Fruit fly (Drosophila melanogaster) whole organism, embryonic: ENCODE data around the gene Iyd.

ENCODE experiments used
- Adf1 ChIP-seq: fragments of 200-800 bp; sonication (Bioruptor generic); IDR thresholded peaks from 2 replicates; pipeline ENCODE4 v1.3.6; 2022; ENCODE audit warnings: missing biosample characterization, missing genetic modification characterization
- CG10147 ChIP-seq: fragments of 200-800 bp; sonication (Bioruptor generic); optimal IDR thresholded peaks from 2 replicates; lab custom pipeline; 2019; ENCODE audit warnings: missing biosample characterization, mild to moderate bottlenecking, missing genetic modification characterization, moderate library complexity
- CG10366 ChIP-seq: fragments of 200-800 bp; sonication (Bioruptor generic); IDR thresholded peaks from 2 replicates; pipeline ENCODE4 v1.3.6; 2022; ENCODE audit warnings: missing biosample characterization, missing genetic modification characterization
- CG1233 ChIP-seq: fragments of 200-800 bp; sonication (Bioruptor generic); optimal IDR thresholded peaks from 4 replicates; lab custom pipeline; 2018; ENCODE audit warnings: missing biosample characterization, mild to moderate bottlenecking, missing genetic modification characterization
- CG12391 ChIP-seq: fragments of 200-800 bp; sonication (Bioruptor generic); optimal IDR thresholded peaks from 3 replicates; lab custom pipeline; 2018; ENCODE audit warnings: missing biosample characterization, mild to moderate bottlenecking, missing genetic modification characterization, moderate library complexity
- CG13424 ChIP-seq: fragments of 200-800 bp; sonication (Bioruptor generic); optimal IDR thresholded peaks from 2 replicates; lab custom pipeline; 2019; ENCODE audit warnings: missing biosample characterization, mild to moderate bottlenecking, missing genetic modification characterization, moderate library complexity
- CG15011 ChIP-seq: fragments of 200-800 bp; sonication (Bioruptor generic); optimal IDR thresholded peaks from 3 replicates; lab custom pipeline; 2018; ENCODE audit warnings: missing biosample characterization, mild to moderate bottlenecking, missing genetic modification characterization
- CG15479 ChIP-seq: fragments of 200-800 bp; sonication (Bioruptor generic); optimal IDR thresholded peaks from 3 replicates; lab custom pipeline; 2019; ENCODE audit warnings: missing biosample characterization, mild to moderate bottlenecking, missing genetic modification characterization, moderate library complexity
- CG17328 ChIP-seq: fragments of 200-800 bp; sonication (Bioruptor generic); IDR thresholded peaks from 2 replicates; pipeline ENCODE4 v1.3.6; 2022; ENCODE audit warnings: missing biosample characterization, missing genetic modification characterization
- CG18011 ChIP-seq: fragments of 200-800 bp; sonication (Bioruptor generic); optimal IDR thresholded peaks from 2 replicates; lab custom pipeline; 2017; ENCODE audit warnings: missing biosample characterization, missing genetic modification characterization, mild to moderate bottlenecking, moderate library complexity, missing genotype
- CG30020 ChIP-seq: fragments of 200-800 bp; optimal IDR thresholded peaks from 2 replicates; lab custom pipeline; 2019; ENCODE audit warnings: missing biosample characterization, mild to moderate bottlenecking, missing genetic modification characterization, moderate library complexity
- CG31388 ChIP-seq: fragments of 200-800 bp; sonication (Bioruptor generic); optimal IDR thresholded peaks from 2 replicates; lab custom pipeline; 2016; ENCODE audit warnings: missing biosample characterization, missing genetic modification characterization
- CG3407 ChIP-seq: fragments of 200-800 bp; sonication (Bioruptor generic); optimal IDR thresholded peaks from 2 replicates; lab custom pipeline; 2018; ENCODE audit warnings: missing biosample characterization, mild to moderate bottlenecking, missing genetic modification characterization
- CG34224 ChIP-seq: fragments of 200-800 bp; sonication (Bioruptor generic); IDR thresholded peaks from 3 replicates; pipeline ENCODE4 v1.3.6; 2022; ENCODE audit warnings: missing biosample characterization, missing genetic modification characterization; ENCODE audit not compliant: partially characterized antibody
- CG3838 ChIP-seq: fragments of 200-800 bp; sonication (Bioruptor generic); optimal IDR thresholded peaks from 3 replicates; lab custom pipeline; 2016; ENCODE audit warnings: missing biosample characterization, missing genetic modification characterization
- CG4730 ChIP-seq: fragments of 200-800 bp; sonication (Bioruptor generic); IDR thresholded peaks from 2 replicates; pipeline ENCODE4 v1.3.6; 2022; ENCODE audit warnings: missing biosample characterization, missing genetic modification characterization
- CG4854 ChIP-seq: fragments of 200-800 bp; sonication (Bioruptor generic); optimal IDR thresholded peaks from 2 replicates; lab custom pipeline; 2016; ENCODE audit warnings: missing biosample characterization, missing genetic modification characterization, inconsistent platforms
- CG6683 ChIP-seq: fragments of 200-800 bp; sonication (Bioruptor generic); optimal IDR thresholded peaks from 2 replicates; lab custom pipeline; 2017; ENCODE audit warnings: missing biosample characterization, mild to moderate bottlenecking, missing genetic modification characterization, missing genetic modification reagents
- CG6791 ChIP-seq: fragments of 200-800 bp; sonication (Bioruptor generic); IDR thresholded peaks from 3 replicates; pipeline ENCODE4 v1.3.6; 2022; ENCODE audit warnings: missing biosample characterization, missing genetic modification characterization; ENCODE audit not compliant: partially characterized antibody
- CG7928 ChIP-seq: fragments of 200-800 bp; sonication (Bioruptor generic); optimal IDR thresholded peaks from 2 replicates; lab custom pipeline; 2017; ENCODE audit warnings: missing biosample characterization, mild to moderate bottlenecking, missing genetic modification characterization
- D ChIP-seq, 2 experiments: fragments of 200-800 bp in 1 of 2; fragments of >200 bp in 1 of 2; sonication (Bioruptor generic) in 1 of 2; optimal IDR thresholded peaks; 2 replicates in 1 of 2; 3 replicates in 1 of 2; lab custom pipeline; 2017; ENCODE audit warnings: mild to moderate bottlenecking in 1 of 2, missing biosample characterization in 1 of 2, missing genetic modification characterization in 1 of 2, missing genetic modification reagents in 1 of 2
- D19B ChIP-seq: fragments of 200-800 bp; sonication (Bioruptor generic); optimal IDR thresholded peaks from 2 replicates; lab custom pipeline; 2017; ENCODE audit warnings: missing biosample characterization, mild to moderate bottlenecking, missing genetic modification characterization
- Gsc ChIP-seq: fragments of 200-800 bp; sonication (Bioruptor generic); IDR thresholded peaks from 2 replicates; pipeline ENCODE4 v1.3.6; 2022; ENCODE audit warnings: missing biosample characterization, missing genetic modification characterization
- HLH3B ChIP-seq: fragments of 200-800 bp; sonication (Bioruptor generic); IDR thresholded peaks from 2 replicates; pipeline ENCODE4 v1.3.6; 2022; ENCODE audit warnings: missing biosample characterization, missing genetic modification characterization
- Myb ChIP-seq: fragments of 200-800 bp; sonication (Bioruptor generic); optimal IDR thresholded peaks from 2 replicates; lab custom pipeline; 2016; ENCODE audit warnings: missing biosample characterization, missing genetic modification characterization
- NK7.1 ChIP-seq: fragments of 200-800 bp; sonication (Bioruptor generic); optimal IDR thresholded peaks from 3 replicates; lab custom pipeline; 2016; ENCODE audit warnings: missing biosample characterization, missing genetic modification characterization
- Oli ChIP-seq: fragments of 200-800 bp; sonication (Bioruptor generic); optimal IDR thresholded peaks from 2 replicates; lab custom pipeline; 2018; ENCODE audit warnings: missing biosample characterization, mild to moderate bottlenecking, missing genetic modification characterization, moderate library complexity
- TFAM ChIP-seq: fragments of 200-800 bp; sonication (Bioruptor generic); optimal IDR thresholded peaks from 2 replicates; lab custom pipeline; 2017; ENCODE audit warnings: missing biosample characterization, missing genetic modification characterization, inconsistent platforms
- ara ChIP-seq: fragments of 200-800 bp; sonication (Bioruptor generic); IDR thresholded peaks from 2 replicates; pipeline ENCODE4 v1.3.6; 2022; ENCODE audit warnings: missing biosample characterization, missing genetic modification characterization
- bigmax ChIP-seq: fragments of 200-800 bp; sonication (Bioruptor generic); optimal IDR thresholded peaks from 2 replicates; lab custom pipeline; 2018; ENCODE audit warnings: missing biosample characterization, mild to moderate bottlenecking, missing genetic modification characterization
- caup ChIP-seq: fragments of 200-800 bp; sonication (Bioruptor generic); optimal IDR thresholded peaks from 3 replicates; lab custom pipeline; 2017; ENCODE audit warnings: missing biosample characterization, mild to moderate bottlenecking, missing genetic modification characterization, moderate library complexity; ENCODE audit not compliant: severe bottlenecking
- crc ChIP-seq: fragments of 200-800 bp; sonication (Bioruptor generic); optimal IDR thresholded peaks from 2 replicates; lab custom pipeline; 2016; ENCODE audit warnings: missing biosample characterization, missing genetic modification characterization
- ewg ChIP-seq: fragments of 200-800 bp; sonication (Bioruptor generic); optimal IDR thresholded peaks from 3 replicates; lab custom pipeline; 2017; ENCODE audit warnings: mild to moderate bottlenecking, missing biosample characterization, missing genetic modification reagents, missing genetic modification characterization
- fd102C ChIP-seq: fragments of 200-800 bp; sonication (Bioruptor generic); optimal IDR thresholded peaks from 2 replicates; lab custom pipeline; 2018; ENCODE audit warnings: missing biosample characterization, mild to moderate bottlenecking, missing genetic modification characterization, moderate library complexity
- fd3F ChIP-seq: fragments of 200-800 bp; sonication (Bioruptor generic); optimal IDR thresholded peaks from 2 replicates; lab custom pipeline; 2018; ENCODE audit warnings: missing biosample characterization, mild to moderate bottlenecking, missing genetic modification characterization, moderate library complexity
- fd64A ChIP-seq: fragments of 200-800 bp; sonication (Bioruptor generic); optimal IDR thresholded peaks from 3 replicates; lab custom pipeline; 2018; ENCODE audit warnings: missing biosample characterization, mild to moderate bottlenecking, missing genetic modification characterization
- jing ChIP-seq: fragments of 200-800 bp; sonication (Bioruptor generic); optimal IDR thresholded peaks from 2 replicates; lab custom pipeline; 2018; ENCODE audit warnings: missing biosample characterization, mild to moderate bottlenecking, missing genetic modification characterization
- klu ChIP-seq: fragments of 200-800 bp; sonication (Bioruptor generic); IDR thresholded peaks from 2 replicates; pipeline ENCODE4 v1.3.6; 2022; ENCODE audit warnings: missing biosample characterization, missing genetic modification characterization
- maf-S ChIP-seq: fragments of 200-800 bp; sonication (Bioruptor generic); optimal IDR thresholded peaks from 2 replicates; lab custom pipeline; 2016; ENCODE audit warnings: missing biosample characterization, missing genetic modification characterization
- nerfin-2 ChIP-seq: fragments of 200-800 bp; sonication (Bioruptor generic); IDR thresholded peaks from 2 replicates; pipeline ENCODE4 v1.3.6; 2022; ENCODE audit warnings: missing biosample characterization, missing genetic modification characterization; ENCODE audit not compliant: partially characterized antibody
- pb ChIP-seq: fragments of 200-800 bp; sonication (Bioruptor generic); optimal IDR thresholded peaks from 3 replicates; lab custom pipeline; 2016; ENCODE audit warnings: missing biosample characterization, missing genetic modification characterization
- phol ChIP-seq: fragments of 200-800 bp; sonication (Bioruptor generic); optimal IDR thresholded peaks from 3 replicates; lab custom pipeline; 2018; ENCODE audit warnings: missing biosample characterization, mild to moderate bottlenecking, missing genetic modification characterization, moderate library complexity
- pnt ChIP-seq: fragments of 200-800 bp; sonication (Bioruptor generic); optimal IDR thresholded peaks from 3 replicates; lab custom pipeline; 2016; ENCODE audit warnings: missing biosample characterization, missing genetic modification characterization
- repo ChIP-seq: fragments of 200-800 bp; sonication (Bioruptor generic); optimal IDR thresholded peaks from 2 replicates; lab custom pipeline; 2016; ENCODE audit warnings: missing biosample characterization, missing genetic modification characterization
- rib ChIP-seq: fragments of 200-800 bp; sonication (Bioruptor generic); IDR thresholded peaks from 2 replicates; pipeline ENCODE4 v1.3.6; 2022; ENCODE audit warnings: missing biosample characterization, missing genetic modification characterization
- sens ChIP-seq: fragments of 200-800 bp; sonication (Bioruptor generic); peaks from one replicate; lab custom pipeline; 2016; ENCODE audit warnings: missing biosample characterization, missing genetic modification characterization
- toy ChIP-seq: fragments of 200-800 bp; sonication (Bioruptor generic); IDR thresholded peaks from 2 replicates; pipeline ENCODE4 v1.3.6; 2022; ENCODE audit warnings: missing biosample characterization, missing genetic modification characterization
- trh ChIP-seq: fragments of 200-800 bp; sonication (Bioruptor generic); optimal IDR thresholded peaks from 2 replicates; lab custom pipeline; 2016; ENCODE audit warnings: missing biosample characterization, missing genetic modification characterization
- twi ChIP-seq: fragments of 200-800 bp; optimal IDR thresholded peaks from 2 replicates; lab custom pipeline; 2019; ENCODE audit warnings: missing biosample characterization, mild to moderate bottlenecking, missing genetic modification characterization, moderate library complexity

The Iyd gene

dm6 chr3L:11096195-11096908 is at the start of gene Iyd, which contains the start of the genes CG46439 and CG33947 (continued):
- no peak for TF ChIP-seq bigmax (GFP tag; lab: Kevin White, UChicago)
- TF ChIP-seq CG4730, result no peak
- no peak for TF ChIP-seq CG6683 (GFP tag; lab: Kevin White, UChicago)
- TF ChIP-seq phol (tag; lab: Kevin White, UChicago), result no peak
- TF ChIP-seq jing, result no peak
- TF ChIP-seq klu (GFP tag; lab: Robert Waterston, UW), result no peak
- TF ChIP-seq CG15479, result no peak
- TF ChIP-seq CG30020 (tag; lab: Kevin White, UChicago), result no peak
- no peak for TF ChIP-seq maf-S (GFP tag; lab: Kevin White, UChicago)
- TF ChIP-seq D (optimal IDR thresholded peaks at IDR 0.05; lab: Kevin White, UChicago), result no peak
- no peak for TF ChIP-seq D (GFP tag; optimal IDR thresholded peaks at IDR 0.05; lab: Kevin White, UChicago)
- TF ChIP-seq NK7.1, result no peak
- no peak for TF ChIP-seq D19B (GFP tag; lab: Kevin White, UChicago)
- no peak for TF ChIP-seq Adf1 (GFP tag; lab: Robert Waterston, UW)
- TF ChIP-seq twi (tag; lab: Kevin White, UChicago), result no peak
- TF ChIP-seq fd3F (GFP tag; lab: Kevin White, UChicago), result no peak
- TF ChIP-seq nerfin-2 (GFP tag; lab: Robert Waterston, UW), result no peak
- no peak for TF ChIP-seq CG18011 (GFP tag; lab: Kevin White, UChicago)
- TF ChIP-seq CG1233 (GFP tag; lab: Kevin White, UChicago), result no peak
- no peak for TF ChIP-seq CG7928 (GFP tag; lab: Kevin White, UChicago)
- TF ChIP-seq Oli, result no peak
- no peak for TF ChIP-seq CG10366 (GFP tag; lab: Robert Waterston, UW)
- no peak for TF ChIP-seq CG13424 (tag; lab: Kevin White, UChicago)
- no peak for TF ChIP-seq repo (GFP tag; lab: Kevin White, UChicago)
- peak; percentile 82 for TF ChIP-seq sens (GFP tag; lab: Kevin White, UChicago)
- TF ChIP-seq CG6791, result no peak
- no peak for TF ChIP-seq CG31388 (GFP tag; lab: Kevin White, UChicago)
- no peak for TF ChIP-seq toy (GFP tag; lab: Robert Waterston, UW)
- no peak for TF ChIP-seq trh (GFP tag; lab: Kevin White, UChicago)
- TF ChIP-seq CG34224, result peak; percentile 56; the same call in 2 of the 3 replicates
- TF ChIP-seq CG15011 (GFP tag; lab: Kevin White, UChicago), result no peak
- no peak for TF ChIP-seq pnt (GFP tag; lab: Kevin White, UChicago)
- no peak for TF ChIP-seq crc (GFP tag; lab: Kevin White, UChicago)
- no peak for TF ChIP-seq CG17328 (GFP tag; lab: Robert Waterston, UW)
- no peak for TF ChIP-seq ara
- no peak for TF ChIP-seq Gsc (GFP tag; lab: Robert Waterston, UW)
- TF ChIP-seq fd64A (GFP tag; lab: Kevin White, UChicago), result no peak
- TF ChIP-seq CG4854 (GFP tag; lab: Kevin White, UChicago), result no peak
- TF ChIP-seq CG10147 (GFP tag; lab: Kevin White, UChicago), result no peak
- TF ChIP-seq CG3838, result no peak
- no peak for TF ChIP-seq CG12391 (tag; lab: Kevin White, UChicago)
- no peak for TF ChIP-seq fd102C
- peak; percentile 93 for TF ChIP-seq Myb
- 0 out of 2 replicates have a peak, but pooled peaks have one; percentile 26 for TF ChIP-seq rib (GFP tag; lab: Robert Waterston, UW)
- TF ChIP-seq ewg (GFP tag; lab: Kevin White, UChicago), result no peak
- no peak for TF ChIP-seq HLH3B (GFP tag; lab: Robert Waterston, UW)
- no peak for TF ChIP-seq pb (GFP tag; lab: Kevin White, UChicago)
- TF ChIP-seq CG3407 (GFP tag; lab: Kevin White, UChicago), result no peak
- no peak for TF ChIP-seq caup (GFP tag; lab: Kevin White, UChicago)
- no peak for TF ChIP-seq TFAM (GFP tag; lab: Kevin White, UChicago)
